Worm (Caenorhabditis elegans): Measurements from ENCODE around the gene ZC239.13.

Gene ZC239.13

DNA sequence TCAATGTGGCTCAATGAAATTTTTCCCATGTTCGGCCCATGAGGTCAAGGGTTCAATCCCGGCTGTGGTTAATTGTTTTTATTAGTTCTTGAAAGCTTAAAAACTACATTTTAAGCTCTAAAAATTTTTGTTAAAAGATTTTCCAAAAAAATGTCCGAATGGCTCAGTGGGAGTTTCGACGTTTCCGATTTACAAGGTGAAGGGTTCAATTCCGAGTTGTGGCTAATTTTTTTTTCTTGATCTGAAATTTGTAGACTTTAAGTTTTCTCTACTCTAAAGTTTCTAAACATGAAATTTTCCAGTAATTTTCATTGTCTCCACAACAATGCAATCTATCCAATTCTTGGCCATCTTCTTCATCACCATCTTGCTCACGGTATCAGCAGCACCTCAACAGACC, 39.9 kb upstream of the ZC239.13 start, which contains the start of gene F02E11.2:
F02E11.2 (plus strand) TSS at position 301 of the 400 bp plus-strand sequence.
- TF ChIP-seq tbx-8 (GFP tag; optimal IDR thresholded peaks at IDR 0.05) = no peak

DNA sequence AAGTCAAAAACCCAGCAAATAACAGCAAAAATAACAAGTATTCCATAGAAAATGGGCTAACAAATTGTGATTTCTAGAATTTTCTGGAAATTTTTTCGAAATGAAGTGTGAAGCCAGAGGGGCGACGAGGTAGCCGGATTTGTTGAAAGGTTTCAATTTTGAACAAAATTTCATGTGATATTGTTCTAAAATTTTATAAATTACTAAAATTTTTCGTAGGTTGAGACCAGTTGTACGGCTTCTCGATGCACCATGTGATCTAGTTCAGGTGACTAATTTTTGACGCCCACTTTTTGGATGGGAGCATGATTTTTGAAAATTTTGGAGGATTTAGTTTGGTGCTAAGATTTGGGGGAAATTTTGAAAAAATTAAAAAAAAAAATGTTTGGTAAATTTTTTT, 36.6 kb upstream of the ZC239.13 start, which contains the start of gene gcy-19:
gcy-19 (minus strand) TSS at position 101 of the 400 bp plus-strand sequence.
- TF ChIP-seq pha-4 (tag; optimal IDR thresholded peaks at IDR 0.05) = no peak
- no peak for TF ChIP-seq lsy-2 (tag; optimal IDR thresholded peaks at IDR 0.05)
- no peak for TF ChIP-seq elt-1 (tag; optimal IDR thresholded peaks at IDR 0.05; ENCODE audit: borderline replicate concordance, insufficient read depth)
- TF ChIP-seq nhr-76 (tag; optimal IDR thresholded peaks at IDR 0.05) = no peak
- no peak for TF ChIP-seq nhr-12 (tag; optimal IDR thresholded peaks at IDR 0.05)

DNA sequence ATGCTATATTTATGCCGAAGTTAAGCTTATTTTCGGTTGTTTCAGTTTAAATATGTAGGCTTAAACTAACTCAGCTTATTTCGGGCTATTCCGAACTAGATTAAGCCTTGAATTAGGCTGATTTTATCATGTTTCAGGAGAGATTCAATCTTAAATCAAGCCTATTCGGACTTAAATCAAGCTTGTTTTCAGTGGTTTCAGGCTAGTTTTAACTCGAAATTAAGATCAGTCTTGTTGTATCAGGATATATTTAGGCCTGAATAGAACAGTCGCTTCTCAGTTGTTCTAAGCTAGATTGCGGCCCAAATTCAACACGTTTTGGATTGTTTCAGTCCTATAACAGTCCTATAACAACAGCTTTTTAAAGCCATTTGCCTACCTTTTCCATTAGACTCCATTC, 29.1 kb upstream of the ZC239.13 start:
- TF ChIP-seq elt-3 (tag; optimal IDR thresholded peaks at IDR 0.05) (no peak), sptf-1 (tag; optimal IDR thresholded peaks at IDR 0.05) (no peak), nhr-28 (tag; optimal IDR thresholded peaks at IDR 0.05) (no peak), ceh-39 (tag; optimal IDR thresholded peaks at IDR 0.05) (no peak), hlh-1 (tag; optimal IDR thresholded peaks at IDR 0.05) (no peak), lin-13 (tag; optimal IDR thresholded peaks at IDR 0.05) (no peak), ceh-43 (GFP tag; optimal IDR thresholded peaks at IDR 0.05) (no peak), unc-62 (GFP tag; optimal IDR thresholded peaks at IDR 0.05) (no peak), lin-32 (GFP tag; optimal IDR thresholded peaks at IDR 0.05) (no peak), mls-2 (tag; optimal IDR thresholded peaks at IDR 0.05) (no peak), ztf-11 (tag; optimal IDR thresholded peaks at IDR 0.05) (no peak), zip-8 (tag; optimal IDR thresholded peaks at IDR 0.05) (no peak), blmp-1 (tag; optimal IDR thresholded peaks at IDR 0.05) (no peak), mep-1 (tag; optimal IDR thresholded peaks at IDR 0.05) (no peak), sem-2 (GFP tag; optimal IDR thresholded peaks at IDR 0.05) (no peak), tbx-8 (GFP tag; optimal IDR thresholded peaks at IDR 0.05) (no peak), flh-1 (GFP tag; optimal IDR thresholded peaks at IDR 0.05) (no peak), nhr-2 (tag; optimal IDR thresholded peaks at IDR 0.05) (no peak)

- no peak for TF ChIP-seq elt-3 (tag; optimal IDR thresholded peaks at IDR 0.05)
Observed at ce11 chrII:3250195-3250594, 27.6 kb upstream of the ZC239.13 start.

DNA sequence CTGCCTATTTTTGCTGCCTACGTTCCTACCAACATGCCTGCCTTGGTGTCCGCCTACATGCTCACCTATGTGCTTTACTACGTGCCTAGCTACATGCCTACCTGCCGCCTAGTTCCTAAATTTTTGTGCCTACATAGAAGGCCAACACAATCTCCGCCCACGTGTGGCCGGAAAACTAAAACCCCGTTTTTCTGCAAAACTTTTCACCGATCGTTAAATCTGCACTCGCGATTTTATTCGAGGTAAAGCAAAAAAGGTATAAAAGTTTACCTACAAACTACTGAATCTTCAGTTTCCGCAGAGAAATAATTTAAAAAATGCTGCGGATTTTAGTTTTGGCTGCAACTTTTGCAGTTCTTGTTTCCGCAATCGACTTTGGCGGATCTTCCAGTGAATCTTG, 26.8 kb upstream of the ZC239.13 start, which contains the start of gene clec-124:
clec-124 (plus strand) TSS at position 301 of the 400 bp plus-strand sequence.
- TF ChIP-seq nhr-237 (tag; optimal IDR thresholded peaks at IDR 0.05) = no peak
- no peak for TF ChIP-seq ham-2 (GFP tag; optimal IDR thresholded peaks at IDR 0.05)
- no peak for TF ChIP-seq cnd-1 (tag; optimal IDR thresholded peaks at IDR 0.05)
- TF ChIP-seq ztf-11 (tag; optimal IDR thresholded peaks at IDR 0.05) = no peak
- TF ChIP-seq nhr-2 (tag; optimal IDR thresholded peaks at IDR 0.05) = no peak
- no peak for TF ChIP-seq nhr-28 (tag; optimal IDR thresholded peaks at IDR 0.05)
- TF ChIP-seq lsy-2 (tag; optimal IDR thresholded peaks at IDR 0.05) = no peak
- no peak for TF ChIP-seq sem-2 (GFP tag; optimal IDR thresholded peaks at IDR 0.05)
- no peak for TF ChIP-seq zip-8 (tag; optimal IDR thresholded peaks at IDR 0.05)
- no peak for TF ChIP-seq elt-3 (tag; optimal IDR thresholded peaks at IDR 0.05)
- no peak for TF ChIP-seq tbx-8 (GFP tag; optimal IDR thresholded peaks at IDR 0.05)
- no peak for TF ChIP-seq ceh-83 (GFP tag; optimal IDR thresholded peaks at IDR 0.05)
- TF ChIP-seq snpc-4 (tag; optimal IDR thresholded peaks at IDR 0.05) = no peak
- TF ChIP-seq bed-3 (GFP tag; optimal IDR thresholded peaks at IDR 0.05) = no peak

- TF ChIP-seq M03D4.4 (tag; optimal IDR thresholded peaks at IDR 0.05) = no peak
- no peak for TF ChIP-seq ces-1 (GFP tag; optimal IDR thresholded peaks at IDR 0.05)
- TF ChIP-seq hlh-1 (tag; optimal IDR thresholded peaks at IDR 0.05) = peak; percentile 35
Observed at ce11 chrII:3248043-3248718, 25.5 kb upstream of the ZC239.13 start, which contains the start of the genes fbxc-50 and C17F4.2. Gene fbxc-50, minus strand, starts transcription at chrII:3248123. Gene C17F4.2, plus strand, starts transcription at chrII:3248668.
